Worm (Caenorhabditis elegans): ENCODE measurements around the gene lgc-17.

Gene lgc-17

DNA sequence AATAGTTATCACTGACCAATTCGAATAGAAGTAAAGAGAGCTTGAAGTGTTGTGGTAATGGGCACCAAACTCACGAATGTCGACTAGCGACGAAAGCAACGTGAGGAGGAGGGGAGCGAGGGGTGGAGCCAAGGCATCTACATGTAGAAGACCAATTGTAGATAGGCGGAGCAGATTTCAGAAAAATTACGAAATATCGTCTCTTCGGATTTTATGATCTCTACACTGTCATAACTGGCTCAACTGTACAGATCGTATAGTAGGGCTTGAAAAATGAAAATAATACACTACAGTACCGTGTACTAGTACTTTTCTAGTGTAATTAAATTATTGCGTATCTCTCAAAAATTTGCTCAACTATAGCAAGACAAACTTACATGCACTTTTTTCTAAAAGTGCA is 28.3 kb upstream of the lgc-17 start, which contains the start of gene W03G11.4:
TSS of gene W03G11.4 (minus strand) at position 101 of the 400 bp plus-strand sequence.
- no peak for TF ChIP-seq unc-62 (GFP tag; optimal IDR thresholded peaks at IDR 0.05)
- no peak for TF ChIP-seq pha-4 (tag; optimal IDR thresholded peaks at IDR 0.05)
- TF ChIP-seq nhr-76 (tag; optimal IDR thresholded peaks at IDR 0.05): no peak
- no peak for TF ChIP-seq mep-1 (tag; optimal IDR thresholded peaks at IDR 0.05)
- TF ChIP-seq mls-2 (tag; optimal IDR thresholded peaks at IDR 0.05): no peak
- no peak for TF ChIP-seq cnd-1 (tag; optimal IDR thresholded peaks at IDR 0.05)
- TF ChIP-seq bed-3 (GFP tag; optimal IDR thresholded peaks at IDR 0.05): no peak
- no peak for TF ChIP-seq sem-2 (GFP tag; optimal IDR thresholded peaks at IDR 0.05)
- no peak for TF ChIP-seq ceh-39 (tag; optimal IDR thresholded peaks at IDR 0.05)
- TF ChIP-seq ces-1 (GFP tag; optimal IDR thresholded peaks at IDR 0.05): no peak
- TF ChIP-seq unc-39 (tag; optimal IDR thresholded peaks at IDR 0.05): no peak
- no peak for TF ChIP-seq zip-8 (tag; optimal IDR thresholded peaks at IDR 0.05)
- no peak for TF ChIP-seq ceh-83 (GFP tag; optimal IDR thresholded peaks at IDR 0.05)
- no peak for TF ChIP-seq nhr-237 (tag; optimal IDR thresholded peaks at IDR 0.05)
- no peak for TF ChIP-seq blmp-1 (tag; optimal IDR thresholded peaks at IDR 0.05)
- no peak for TF ChIP-seq unc-120 (tag; optimal IDR thresholded peaks at IDR 0.05; ENCODE audit: poor library complexity, severe bottlenecking)

ce11 chrX:12093992-12094391 is 27.4 kb upstream of the lgc-17 start:
- TF ChIP-seq mab-5 (tag; optimal IDR thresholded peaks at IDR 0.05) (no peak), hlh-1 (tag; optimal IDR thresholded peaks at IDR 0.05) (no peak), lsy-2 (tag; optimal IDR thresholded peaks at IDR 0.05) (no peak), zip-8 (tag; optimal IDR thresholded peaks at IDR 0.05) (no peak), flh-1 (GFP tag; optimal IDR thresholded peaks at IDR 0.05) (no peak), nhr-12 (tag; optimal IDR thresholded peaks at IDR 0.05) (no peak), ceh-43 (GFP tag; optimal IDR thresholded peaks at IDR 0.05) (no peak), ceh-39 (tag; optimal IDR thresholded peaks at IDR 0.05) (no peak), drap-1 (GFP tag; optimal IDR thresholded peaks at IDR 0.05) (no peak), nhr-237 (tag; optimal IDR thresholded peaks at IDR 0.05) (no peak), ztf-11 (tag; optimal IDR thresholded peaks at IDR 0.05) (no peak), unc-39 (tag; optimal IDR thresholded peaks at IDR 0.05) (no peak), ces-1 (GFP tag; optimal IDR thresholded peaks at IDR 0.05) (no peak), mls-2 (tag; optimal IDR thresholded peaks at IDR 0.05) (no peak)

DNA sequence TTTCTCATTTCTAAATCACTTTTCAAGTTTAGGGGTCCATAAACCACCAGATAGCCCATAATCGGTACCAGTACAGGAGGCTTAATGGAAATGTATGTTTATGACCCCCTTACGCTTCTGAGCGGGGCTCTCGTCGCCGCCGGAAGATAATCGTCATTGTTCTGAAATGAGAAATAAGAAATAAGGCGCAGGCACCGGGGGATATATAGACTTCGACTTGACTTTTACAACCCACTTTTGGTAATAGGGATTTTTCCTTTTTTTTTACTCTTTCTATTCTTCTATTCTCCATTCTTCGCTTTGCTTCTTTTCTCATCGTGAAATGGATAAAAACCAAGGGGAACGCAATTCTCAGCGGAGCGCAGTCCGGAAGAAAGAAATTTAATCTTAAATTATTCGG is 26.2 kb upstream of the lgc-17 start:
- TF ChIP-seq sptf-1 (tag; optimal IDR thresholded peaks at IDR 0.05) (no peak), ztf-11 (tag; optimal IDR thresholded peaks at IDR 0.05) (no peak), zip-8 (tag; optimal IDR thresholded peaks at IDR 0.05) (no peak), unc-120 (tag; optimal IDR thresholded peaks at IDR 0.05; ENCODE audit: poor library complexity, severe bottlenecking) (no peak), blmp-1 (tag; optimal IDR thresholded peaks at IDR 0.05) (no peak), pha-4 (tag; optimal IDR thresholded peaks at IDR 0.05) (no peak), nhr-2 (tag; optimal IDR thresholded peaks at IDR 0.05) (no peak), nhr-237 (tag; optimal IDR thresholded peaks at IDR 0.05) (no peak), unc-39 (tag; optimal IDR thresholded peaks at IDR 0.05) (no peak), flh-1 (GFP tag; optimal IDR thresholded peaks at IDR 0.05) (no peak), lin-32 (GFP tag; optimal IDR thresholded peaks at IDR 0.05) (no peak), nhr-76 (tag; optimal IDR thresholded peaks at IDR 0.05) (no peak), bed-3 (GFP tag; optimal IDR thresholded peaks at IDR 0.05) (no peak), mep-1 (tag; optimal IDR thresholded peaks at IDR 0.05) (no peak), elt-3 (tag; optimal IDR thresholded peaks at IDR 0.05) (no peak)

DNA sequence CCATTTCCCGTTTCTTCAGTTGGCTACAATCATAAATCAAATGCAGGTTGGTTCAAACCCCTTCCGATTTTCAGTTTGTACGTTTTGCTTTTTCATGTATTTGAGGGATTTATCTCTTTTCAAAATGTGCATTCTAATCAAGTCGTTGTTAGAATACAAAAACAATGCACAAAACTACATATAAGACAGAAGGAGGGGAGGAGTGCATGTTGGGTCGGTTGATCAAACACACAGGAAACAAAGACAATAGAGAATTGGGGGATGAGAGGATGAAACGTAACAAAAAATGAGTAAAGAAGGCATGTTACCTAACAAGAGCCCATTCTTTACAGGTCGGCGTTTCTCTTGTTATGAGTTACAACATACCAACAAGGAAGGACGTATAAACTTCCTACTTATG is 23.4 kb upstream of the lgc-17 start:
- no peak for TF ChIP-seq cnd-1 (tag; optimal IDR thresholded peaks at IDR 0.05)
- no peak for TF ChIP-seq flh-1 (GFP tag; optimal IDR thresholded peaks at IDR 0.05)
- TF ChIP-seq elt-3 (tag; optimal IDR thresholded peaks at IDR 0.05): no peak
- TF ChIP-seq ceh-43 (GFP tag; optimal IDR thresholded peaks at IDR 0.05): no peak
- no peak for TF ChIP-seq sem-2 (GFP tag; optimal IDR thresholded peaks at IDR 0.05)
- no peak for TF ChIP-seq hlh-1 (tag; optimal IDR thresholded peaks at IDR 0.05)
- TF ChIP-seq nhr-237 (tag; optimal IDR thresholded peaks at IDR 0.05): no peak

DNA sequence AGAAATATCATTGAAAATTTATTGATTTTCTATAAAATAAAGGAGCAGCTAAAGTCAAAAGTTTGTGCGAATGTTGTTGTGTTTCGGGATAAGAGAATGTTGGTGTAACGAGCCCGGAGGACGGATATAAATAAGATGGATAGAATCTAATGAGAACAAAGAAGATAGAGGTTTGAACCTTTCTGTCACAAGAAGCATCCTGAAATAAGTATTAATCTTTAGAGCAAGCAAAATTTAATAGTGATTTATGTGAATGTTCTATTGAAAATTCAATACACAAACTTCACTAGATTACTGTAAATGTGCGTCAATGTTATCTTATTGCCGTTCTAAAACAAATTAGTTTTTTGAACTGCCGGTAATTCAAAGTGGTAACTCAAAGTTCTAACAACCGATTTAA is 17.7 kb upstream of the lgc-17 start, which contains the start of gene W03G11.3:
TSS of gene W03G11.3 (minus strand) at position 101 of the 400 bp plus-strand sequence.
- TF ChIP-seq flh-1 (GFP tag; optimal IDR thresholded peaks at IDR 0.05): no peak
- TF ChIP-seq cnd-1 (tag; optimal IDR thresholded peaks at IDR 0.05): no peak
- TF ChIP-seq lin-32 (GFP tag; optimal IDR thresholded peaks at IDR 0.05): no peak
- TF ChIP-seq nhr-28 (tag; optimal IDR thresholded peaks at IDR 0.05): no peak
- no peak for TF ChIP-seq snpc-4 (tag; optimal IDR thresholded peaks at IDR 0.05)
- no peak for TF ChIP-seq ceh-43 (GFP tag; optimal IDR thresholded peaks at IDR 0.05)
- no peak for TF ChIP-seq ham-2 (GFP tag; optimal IDR thresholded peaks at IDR 0.05)
- no peak for TF ChIP-seq drap-1 (GFP tag; optimal IDR thresholded peaks at IDR 0.05)
- TF ChIP-seq unc-120 (tag; optimal IDR thresholded peaks at IDR 0.05; ENCODE audit: poor library complexity, severe bottlenecking): no peak
- no peak for TF ChIP-seq bed-3 (GFP tag; optimal IDR thresholded peaks at IDR 0.05)
- no peak for TF ChIP-seq unc-39 (tag; optimal IDR thresholded peaks at IDR 0.05)
- no peak for TF ChIP-seq sptf-1 (tag; optimal IDR thresholded peaks at IDR 0.05)
- no peak for TF ChIP-seq ceh-39 (tag; optimal IDR thresholded peaks at IDR 0.05)
- TF ChIP-seq tbx-8 (GFP tag; optimal IDR thresholded peaks at IDR 0.05): no peak
- no peak for TF ChIP-seq nhr-237 (tag; optimal IDR thresholded peaks at IDR 0.05)

Measured in whole organism, mixed stage, embryonic.